Fruit fly (Drosophila melanogaster): ENCODE measurements around the gene eIF4G2.

DNA sequence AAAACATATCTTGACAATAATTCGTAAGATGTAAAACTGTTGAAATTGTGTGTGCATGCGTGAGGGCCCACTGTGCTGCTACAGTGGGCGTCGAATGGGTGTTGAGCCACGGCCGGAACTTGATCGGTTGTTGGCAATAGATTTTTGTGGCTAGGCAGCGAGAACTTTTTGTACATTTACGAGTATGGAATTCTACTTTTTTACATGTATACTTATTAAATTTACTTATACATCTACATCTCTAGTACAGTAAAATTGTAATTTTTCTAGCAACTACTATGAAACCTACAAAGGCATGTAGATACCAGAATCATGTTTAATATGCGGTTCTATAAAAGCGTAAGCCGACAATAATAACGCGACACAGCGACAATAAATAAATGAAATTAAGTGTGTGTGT, 30.6 kb upstream of the eIF4G2 start:
- TF ChIP-seq CG32006 (GFP tag; optimal IDR thresholded peaks at IDR 0.05) (no peak), fkh (GFP tag; optimal IDR thresholded peaks at IDR 0.05) (no peak), topi (GFP tag; optimal IDR thresholded peaks at IDR 0.05) (no peak), fd85E (GFP tag; optimal IDR thresholded peaks at IDR 0.05) (no peak)

All from whole organism, prepupa.